Fruit fly (Drosophila melanogaster): ENCODE results near the gene Naa30A.

The Naa30A gene

DNA sequence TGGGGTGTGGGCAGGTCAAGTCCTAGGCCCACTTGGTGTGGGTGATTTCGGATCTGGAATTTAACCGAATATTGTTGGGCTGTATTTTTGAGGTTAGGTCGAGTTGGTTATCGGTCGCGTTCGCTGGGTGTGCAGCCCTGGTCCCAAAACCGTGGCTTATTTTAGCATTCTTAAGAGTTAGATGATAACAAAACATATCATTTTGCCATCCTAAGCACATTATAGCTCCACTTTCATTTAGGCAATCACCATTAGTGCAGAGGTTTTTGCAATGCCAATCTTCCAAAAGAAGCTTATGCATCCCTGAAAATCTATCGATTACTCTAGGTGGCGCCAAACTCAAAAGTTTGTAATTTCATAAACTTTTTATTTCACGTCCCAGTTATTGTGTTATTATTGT, 7.3 kb downstream of the Naa30A start, which contains the start of gene MTPAP (continued):
- TF ChIP-seq odd (GFP tag; optimal IDR thresholded peaks at IDR 0.05): no peak
- TF ChIP-seq Fer3 (tag; optimal IDR thresholded peaks at IDR 0.05): no peak
- TF ChIP-seq CG8359 (GFP tag; optimal IDR thresholded peaks at IDR 0.05; ENCODE audit: borderline replicate concordance): no peak
- TF ChIP-seq Tbp (GFP tag; optimal IDR thresholded peaks at IDR 0.05): no peak
- TF ChIP-seq CG34376 (GFP tag; optimal IDR thresholded peaks at IDR 0.05): no peak
- no peak for TF ChIP-seq CG10959 (GFP tag; IDR thresholded peaks at IDR 0.05)
- TF ChIP-seq CG6683 (GFP tag; optimal IDR thresholded peaks at IDR 0.05): no peak
- no peak for TF ChIP-seq lmd (GFP tag; IDR thresholded peaks at IDR 0.05)
- peak in 1 of 2 experiments; percentile 6 for TF ChIP-seq tll (GFP tag; optimal IDR thresholded peaks at IDR 0.05)
- no peak for TF ChIP-seq ftz-f1 (GFP tag; optimal IDR thresholded peaks at IDR 0.05)
- no peak for TF ChIP-seq CG18619 (GFP tag; optimal IDR thresholded peaks at IDR 0.05)
- no peak for TF ChIP-seq Ada2b (GFP tag; IDR thresholded peaks at IDR 0.05)
- no peak for TF ChIP-seq Atf-2 (GFP tag; optimal IDR thresholded peaks at IDR 0.05)
- TF ChIP-seq usp (GFP tag; optimal IDR thresholded peaks at IDR 0.05): no peak
- TF ChIP-seq fru (optimal IDR thresholded peaks at IDR 0.05): no peak
- TF ChIP-seq CG6689 (GFP tag; IDR thresholded peaks at IDR 0.05): no peak
- no peak for TF ChIP-seq bcd (GFP tag; optimal IDR thresholded peaks at IDR 0.05)
- TF ChIP-seq CG18011 (GFP tag; optimal IDR thresholded peaks at IDR 0.05): no peak
- TF ChIP-seq caup (GFP tag; optimal IDR thresholded peaks at IDR 0.05; ENCODE audit: severe bottlenecking): no peak
- TF ChIP-seq kah (GFP tag; optimal IDR thresholded peaks at IDR 0.05): no peak
- peak; percentile 84 for TF ChIP-seq Med (GFP tag)
- TF ChIP-seq Camta (GFP tag; optimal IDR thresholded peaks at IDR 0.05): no peak
- TF ChIP-seq CG13424 (tag; optimal IDR thresholded peaks at IDR 0.05): peak; percentile 6
- TF ChIP-seq lab (GFP tag; optimal IDR thresholded peaks at IDR 0.05): no peak
- TF ChIP-seq bsh (GFP tag; optimal IDR thresholded peaks at IDR 0.05): no peak
- TF ChIP-seq dimm (GFP tag; IDR thresholded peaks at IDR 0.05): no peak
- no peak for TF ChIP-seq dysf (GFP tag; IDR thresholded peaks at IDR 0.05)
- TF ChIP-seq CG2199 (GFP tag; IDR thresholded peaks at IDR 0.05): no peak
- peak; percentile 3 for TF ChIP-seq p53 (GFP tag; optimal IDR thresholded peaks at IDR 0.05)
- no peak for TF ChIP-seq nau (GFP tag; optimal IDR thresholded peaks at IDR 0.05)
- TF ChIP-seq chm (GFP tag; IDR thresholded peaks at IDR 0.05): no peak
- no peak for TF ChIP-seq ash1 (GFP tag; optimal IDR thresholded peaks at IDR 0.05)
- peak; percentile 12 for TF ChIP-seq Fer1 (GFP tag; optimal IDR thresholded peaks at IDR 0.05)
- no peak for TF ChIP-seq Ssrp (tag; optimal IDR thresholded peaks at IDR 0.05)
- TF ChIP-seq CG6854 (GFP tag; optimal IDR thresholded peaks at IDR 0.05): no peak
- TF ChIP-seq CG12659 (GFP tag; optimal IDR thresholded peaks at IDR 0.05): peak; percentile 28
- no peak for TF ChIP-seq CG11398 (GFP tag; optimal IDR thresholded peaks at IDR 0.05)
- peak; percentile 23 for TF ChIP-seq Xbp1 (GFP tag; optimal IDR thresholded peaks at IDR 0.05)
- no peak for TF ChIP-seq CG12744 (GFP tag; optimal IDR thresholded peaks at IDR 0.05)
- no peak for TF ChIP-seq psq (GFP tag; optimal IDR thresholded peaks at IDR 0.05)
- TF ChIP-seq en (GFP tag; optimal IDR thresholded peaks at IDR 0.05): no peak
- no peak for TF ChIP-seq CG16863 (GFP tag; optimal IDR thresholded peaks at IDR 0.05)
- TF ChIP-seq Elba2 (GFP tag; optimal IDR thresholded peaks at IDR 0.05): no peak
- TF ChIP-seq MTF-1 (GFP tag; optimal IDR thresholded peaks at IDR 0.05; ENCODE audit: borderline replicate concordance): no peak
- TF ChIP-seq bbx (GFP tag; IDR thresholded peaks at IDR 0.05; ENCODE audit: partially characterized antibody): peak; percentile 86
- no peak for TF ChIP-seq Rx (GFP tag; IDR thresholded peaks at IDR 0.05)
- TF ChIP-seq sqz (GFP tag; optimal IDR thresholded peaks at IDR 0.05): no peak
- TF ChIP-seq CG2712 (tag; optimal IDR thresholded peaks at IDR 0.05): peak; percentile 39
- TF ChIP-seq gce (GFP tag; IDR thresholded peaks at IDR 0.05): no peak
- no peak for TF ChIP-seq maf-S (GFP tag; optimal IDR thresholded peaks at IDR 0.05)
- no peak for TF ChIP-seq Fer2 (tag; optimal IDR thresholded peaks at IDR 0.05)
- no peak for TF ChIP-seq dmrt99B (tag; optimal IDR thresholded peaks at IDR 0.05)

Measured in whole organism, embryonic.